Fruit fly (Drosophila melanogaster): ENCODE measurements around the gene CG2924.
A peak's percentile ranks its signal among the peaks of the same experiment; 100 is the strongest.

CG2924 gene

DNA sequence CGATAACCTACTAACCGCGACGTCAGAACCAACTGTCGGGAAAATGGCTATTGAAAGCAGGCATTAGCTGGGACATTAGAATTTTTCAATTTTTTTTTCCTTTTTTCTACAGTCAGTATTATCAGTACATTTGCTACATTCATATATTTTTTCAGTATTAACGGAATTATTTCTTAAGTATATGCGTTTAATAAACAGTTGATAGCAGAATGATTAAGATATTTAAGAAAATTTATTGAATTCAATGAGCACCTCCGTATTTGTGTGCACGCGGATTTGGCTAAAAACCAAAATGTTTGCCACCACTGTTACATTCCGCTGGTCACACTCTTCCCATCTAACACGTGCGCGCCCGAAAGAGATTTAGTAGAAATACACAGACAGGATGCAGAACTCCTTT is 8.1 kb downstream of the CG2924 start, which contains the start of the genes temp and CG3071 (continued):
- TF ChIP-seq CG2120 (GFP tag; optimal IDR thresholded peaks at IDR 0.05) (peak; percentile 88), Spps (tag; optimal IDR thresholded peaks at IDR 0.05) (peak; percentile 5), CG31365 (tag; optimal IDR thresholded peaks at IDR 0.05) (no peak), CG18011 (GFP tag; optimal IDR thresholded peaks at IDR 0.05) (peak; percentile 35), Dp (GFP tag; optimal IDR thresholded peaks at IDR 0.05) (peak; percentile 13), Mes4 (GFP tag; optimal IDR thresholded peaks at IDR 0.05) (peak; percentile 45), Ada2b (GFP tag; IDR thresholded peaks at IDR 0.05) (no peak), CG3163 (GFP tag; optimal IDR thresholded peaks at IDR 0.05) (peak; percentile 37), Eip74EF (GFP tag; optimal IDR thresholded peaks at IDR 0.05) (no peak), CG3995 (GFP tag; optimal IDR thresholded peaks at IDR 0.05) (peak; percentile 9), Xrp1 (GFP tag; IDR thresholded peaks at IDR 0.05) (peak; percentile 52; the same call in 1 of the 2 replicates), trh (GFP tag; optimal IDR thresholded peaks at IDR 0.05) (peak; percentile 20), CG11504 (tag; optimal IDR thresholded peaks at IDR 0.05) (no peak), knrl (GFP tag; IDR thresholded peaks at IDR 0.05; ENCODE audit: partially characterized antibody) (peak; percentile 30; the same call in 1 of the 3 replicates), kay (GFP tag; optimal IDR thresholded peaks at IDR 0.05) (peak; percentile 42), Nf-YA (GFP tag; IDR thresholded peaks at IDR 0.05) (no peak), CG14965 (GFP tag; optimal IDR thresholded peaks at IDR 0.05; ENCODE audit: borderline replicate concordance) (no peak), Sry-β (GFP tag; optimal IDR thresholded peaks at IDR 0.05) (peak; percentile 99), CG12391 (tag; optimal IDR thresholded peaks at IDR 0.05) (peak; percentile 81), CG17912 (GFP tag; optimal IDR thresholded peaks at IDR 0.05) (no peak), ash1 (GFP tag; optimal IDR thresholded peaks at IDR 0.05) (no peak), crol (GFP tag; IDR thresholded peaks at IDR 0.05) (no peak), Lim3 (GFP tag; IDR thresholded peaks at IDR 0.05) (no peak), zen2 (GFP tag; IDR thresholded peaks at IDR 0.05; ENCODE audit: partially characterized antibody) (no peak), CG31388 (GFP tag; optimal IDR thresholded peaks at IDR 0.05) (no peak), CG18764 (GFP tag; optimal IDR thresholded peaks at IDR 0.05) (no peak), fd3F (GFP tag; optimal IDR thresholded peaks at IDR 0.05) (peak; percentile 43), sqz (GFP tag; optimal IDR thresholded peaks at IDR 0.05) (peak; percentile 37), dimm (GFP tag; IDR thresholded peaks at IDR 0.05) (no peak), ind (GFP tag; optimal IDR thresholded peaks at IDR 0.05) (peak; percentile 63), CG1602 (GFP tag; optimal IDR thresholded peaks at IDR 0.05) (peak; percentile 28), GATAe (GFP tag; conservative IDR thresholded peaks at IDR 0.05) (no peak), CG10267 (tag; optimal IDR thresholded peaks at IDR 0.05) (peak; percentile 65), Blimp-1 (GFP tag; optimal IDR thresholded peaks at IDR 0.05) (no peak), Dek (tag; optimal IDR thresholded peaks at IDR 0.05) (peak; percentile 66), Camta (GFP tag; optimal IDR thresholded peaks at IDR 0.05) (peak; percentile 56), ken (GFP tag; IDR thresholded peaks at IDR 0.05) (no peak; the same call in 2 of the 3 replicates), dpn (GFP tag; optimal IDR thresholded peaks at IDR 0.05) (peak; percentile 42 to 62), CG1832 (GFP tag; optimal IDR thresholded peaks at IDR 0.05) (no peak), CG34422 (GFP tag; IDR thresholded peaks at IDR 0.05) (0 out of 3 replicates have a peak, but pooled peaks have one; percentile 24), CG7987 (GFP tag; optimal IDR thresholded peaks at IDR 0.05) (no peak), inv (GFP tag; IDR thresholded peaks at IDR 0.05; ENCODE audit: partially characterized antibody) (no peak), Atf3 (GFP tag; optimal IDR thresholded peaks at IDR 0.05) (peak; percentile 36), CG10462 (GFP tag; optimal IDR thresholded peaks at IDR 0.05) (no peak), CG13287 (GFP tag; IDR thresholded peaks at IDR 0.05; ENCODE audit: partially characterized antibody) (no peak; the same call in 1 of the 2 replicates), CG17612 (GFP tag; IDR thresholded peaks at IDR 0.05) (no peak), D19A (tag; optimal IDR thresholded peaks at IDR 0.05) (peak; percentile 19), Tbp (GFP tag; optimal IDR thresholded peaks at IDR 0.05) (peak; percentile 96), HLH4C (GFP tag; IDR thresholded peaks at IDR 0.05; ENCODE audit: partially characterized antibody) (no peak), otp (GFP tag; IDR thresholded peaks at IDR 0.05) (no peak)

Data from whole organism, embryonic.